Worm (Caenorhabditis elegans): ENCODE data around the gene mrps-7.
A peak's percentile ranks its signal among the peaks of the same experiment; 100 is the strongest.

Gene mrps-7

ce11 chrIV:14764719-14765173 lies 2.8 kb downstream of the mrps-7 start:
- TF ChIP-seq egl-43 (GFP tag; IDR thresholded peaks at IDR 0.05) (peak; percentile 61; the same call in 1 of the 2 replicates), daf-16 (GFP tag; optimal IDR thresholded peaks at IDR 0.05) (no peak), daf-16 (tag; optimal IDR thresholded peaks at IDR 0.05) (no peak), spr-1 (tag; optimal IDR thresholded peaks at IDR 0.05) (no peak), attf-4 (tag; optimal IDR thresholded peaks at IDR 0.05) (no peak), tag-97 (GFP tag; IDR thresholded peaks at IDR 0.05) (no peak), gei-8 (GFP tag; optimal IDR thresholded peaks at IDR 0.05) (no peak), lin-29 (GFP tag; IDR thresholded peaks at IDR 0.05) (no peak), D1046.2 (GFP tag; IDR thresholded peaks at IDR 0.05) (no peak), nhr-102 (tag; optimal IDR thresholded peaks at IDR 0.05) (no peak), Y48G9A.11 (GFP tag; IDR thresholded peaks at IDR 0.05) (peak; percentile 71), daf-19 (GFP tag; conservative IDR thresholded peaks at IDR 0.05) (no peak), nhr-10 (tag; optimal IDR thresholded peaks at IDR 0.05) (no peak), vab-7 (GFP tag; IDR thresholded peaks at IDR 0.05) (peak; percentile 19; the same call in 1 of the 2 replicates), pha-4 (GFP tag; IDR thresholded peaks at IDR 0.05) (peak; percentile 48), pha-4 (tag; optimal IDR thresholded peaks at IDR 0.05) (no peak), madf-9 (GFP tag; conservative IDR thresholded peaks at IDR 0.05) (no peak), nhr-111 (GFP tag; optimal IDR thresholded peaks at IDR 0.05) (no peak), nhr-77 (tag; optimal IDR thresholded peaks at IDR 0.05) (no peak), ctbp-1 (GFP tag; IDR thresholded peaks at IDR 0.05) (no peak), aly-2 (tag; optimal IDR thresholded peaks at IDR 0.05) (no peak), fos-1 (tag; optimal IDR thresholded peaks at IDR 0.05) (no peak), ama-1 (optimal IDR thresholded peaks at IDR 0.05) (no peak), lim-7 (GFP tag; IDR thresholded peaks at IDR 0.05) (no peak), nhr-42 (GFP tag; IDR thresholded peaks at IDR 0.05) (no peak), saeg-2 (GFP tag; IDR thresholded peaks at IDR 0.05) (no peak), lsy-2 (tag; optimal IDR thresholded peaks at IDR 0.05) (no peak), php-3 (GFP tag; IDR thresholded peaks at IDR 0.05) (no peak), Y5F2A.4 (GFP tag; optimal IDR thresholded peaks at IDR 0.05) (peak; percentile 12), zfp-3 (GFP tag; conservative IDR thresholded peaks at IDR 0.05) (no peak), zip-2 (tag; optimal IDR thresholded peaks at IDR 0.05) (no peak), ceh-20 (GFP tag; IDR thresholded peaks at IDR 0.05) (no peak), set-16 (GFP tag; IDR thresholded peaks at IDR 0.05) (peak; percentile 39; the same call in 1 of the 2 replicates), duxl-1 (tag; optimal IDR thresholded peaks at IDR 0.05; ENCODE audit: poor library complexity) (no peak), unc-39 (tag; optimal IDR thresholded peaks at IDR 0.05) (no peak), jun-1 (tag; optimal IDR thresholded peaks at IDR 0.05) (no peak), snpc-4 (tag; optimal IDR thresholded peaks at IDR 0.05) (peak; percentile 36), ceh-44 (GFP tag; IDR thresholded peaks at IDR 0.05) (0 out of 2 replicates have a peak, but pooled peaks have one; percentile 5), F49E8.2 (tag; optimal IDR thresholded peaks at IDR 0.05; ENCODE audit: borderline replicate concordance) (peak; percentile 97), zag-1 (tag; optimal IDR thresholded peaks at IDR 0.05) (no peak), zip-11 (GFP tag; IDR thresholded peaks at IDR 0.05) (no peak), pqm-1 (tag; optimal IDR thresholded peaks at IDR 0.05) (no peak), fkh-10 (GFP tag; optimal IDR thresholded peaks at IDR 0.05) (no peak), mes-2 (tag; optimal IDR thresholded peaks at IDR 0.05; ENCODE audit: poor library complexity, severe bottlenecking) (peak; percentile 8), ceh-28 (tag; optimal IDR thresholded peaks at IDR 0.05) (no peak), lin-38 (GFP tag; IDR thresholded peaks at IDR 0.05) (peak; percentile 73), nhr-28 (tag; optimal IDR thresholded peaks at IDR 0.05) (no peak), dmd-6 (GFP tag; IDR thresholded peaks at IDR 0.05) (0 out of 2 replicates have a peak, but pooled peaks have one; percentile 5), ceh-32 (tag; optimal IDR thresholded peaks at IDR 0.05; ENCODE audit: poor library complexity) (no peak), sdz-12 (GFP tag; optimal IDR thresholded peaks at IDR 0.05) (no peak), T20F7.1 (GFP tag; optimal IDR thresholded peaks at IDR 0.05) (no peak), arid-1 (GFP tag; conservative IDR thresholded peaks at IDR 0.05) (0 out of 2 replicates have a peak, but pooled peaks have one; percentile 7)

All from whole organism, L4 larva.